Fruit fly (Drosophila melanogaster): Measurements from ENCODE around the gene eag.

dm6 chrX:15045608-15046007 lies 90.3 kb downstream of the eag start:
- TF ChIP-seq Sp1 (GFP tag; optimal IDR thresholded peaks at IDR 0.05) = no peak
- TF ChIP-seq sage (GFP tag; optimal IDR thresholded peaks at IDR 0.05) = no peak
- no peak for TF ChIP-seq fru (GFP tag; optimal IDR thresholded peaks at IDR 0.05)
- no peak for TF ChIP-seq tai (GFP tag; optimal IDR thresholded peaks at IDR 0.05)
- TF ChIP-seq psq (GFP tag; optimal IDR thresholded peaks at IDR 0.05) = no peak
- TF ChIP-seq pan (optimal IDR thresholded peaks at IDR 0.05) = no peak
- TF ChIP-seq Dif (GFP tag; optimal IDR thresholded peaks at IDR 0.05; ENCODE audit: partially characterized antibody) = no peak
